Worm (Caenorhabditis elegans) whole organism, L1 larva: ENCODE results near the gene smex-1.

Source experiments
- C04F5.9 ChIP-seq: sonication (generic microtip); optimal IDR thresholded peaks from 2 replicates; lab custom pipeline; 2016; ENCODE audit warnings: missing genetic modification characterization, missing compliant biosample characterization
- C16A3.4 ChIP-seq: fragments of 150-350 bp; optimal IDR thresholded peaks from 2 replicates; lab custom pipeline; 2014; ENCODE audit warnings: missing biosample characterization, missing genetic modification characterization
- C34B4.2 ChIP-seq: sonication (generic microtip); optimal IDR thresholded peaks from 2 replicates; lab custom pipeline; 2017; ENCODE audit warnings: mild to moderate bottlenecking, missing genetic modification characterization, missing compliant biosample characterization
- F16B12.6 ChIP-seq: fragments of 150-350 bp; optimal IDR thresholded peaks from 2 replicates; lab custom pipeline; 2014; ENCODE audit warnings: missing biosample characterization, missing genetic modification characterization
- aly-2 ChIP-seq: fragments of 150-350 bp; optimal IDR thresholded peaks from 2 replicates; lab custom pipeline; 2014; ENCODE audit warnings: missing biosample characterization, missing genetic modification characterization
- ama-1 ChIP-seq: fragments of 150-350 bp; optimal IDR thresholded peaks from 2 replicates; lab custom pipeline; 2014
- ceh-63 ChIP-seq: fragments of 200-800 bp; sonication (Bioruptor generic); optimal IDR thresholded peaks from 2 replicates; lab custom pipeline; 2018; ENCODE audit warnings: mild to moderate bottlenecking, missing genetic modification characterization, missing compliant biosample characterization
- ceh-82 ChIP-seq, 3 experiments: fragments of 150-350 bp in 1 of 3; sonication (generic microtip) in 2 of 3; optimal IDR thresholded peaks; 2 replicates each; lab custom pipeline; 2014 to 2017; ENCODE audit warnings: missing biosample characterization in 3 of 3, missing genetic modification characterization in 3 of 3
- dpl-1 ChIP-seq, 3 experiments: fragments of 150-350 bp in 2 of 3; sonication (generic microtip) in 1 of 3; optimal IDR thresholded peaks; 2 replicates each; lab custom pipeline; 2014 to 2017; ENCODE audit warnings: missing biosample characterization in 3 of 3, missing genetic modification characterization in 3 of 3, missing genetic modification reagents in 3 of 3
- elt-2 ChIP-seq: sonication (generic microtip); optimal IDR thresholded peaks from 2 replicates; lab custom pipeline; 2016; ENCODE audit warnings: missing genetic modification characterization, mild to moderate bottlenecking, inconsistent platforms, missing compliant biosample characterization, missing genetic modification reagents
- elt-3 ChIP-seq, 6 experiments: fragments of 150-350 bp in 1 of 6; sonication (generic microtip); optimal IDR thresholded peaks; 2 replicates each; lab custom pipeline; 2017 to 2018; ENCODE audit warnings: missing biosample characterization in 6 of 6, missing genetic modification characterization in 6 of 6, inconsistent platforms in 1 of 6
- ets-5 ChIP-seq: fragments of 200-800 bp; sonication (Bioruptor generic); IDR thresholded peaks from 2 replicates; pipeline ENCODE4 v1.3.6; 2022; ENCODE audit warnings: missing genetic modification characterization, missing compliant biosample characterization
- fkh-4 ChIP-seq: sonication (generic microtip); optimal IDR thresholded peaks from 2 replicates; lab custom pipeline; 2016; ENCODE audit warnings: missing compliant biosample characterization, missing genetic modification characterization, borderline replicate concordance
- hlh-17 ChIP-seq: fragments of 200-800 bp; sonication (Bioruptor generic); optimal IDR thresholded peaks from 2 replicates; lab custom pipeline; 2018; ENCODE audit warnings: missing genetic modification characterization, mild to moderate bottlenecking, missing compliant biosample characterization, moderate library complexity, borderline replicate concordance
- hlh-4 ChIP-seq: sonication (generic microtip); optimal IDR thresholded peaks from 2 replicates; lab custom pipeline; 2016; ENCODE audit warnings: mild to moderate bottlenecking, missing genetic modification characterization, missing compliant biosample characterization
- hpl-2 ChIP-seq: fragments of 150-350 bp; optimal IDR thresholded peaks from 2 replicates; lab custom pipeline; 2014; ENCODE audit warnings: missing biosample characterization, missing genetic modification reagents, missing genetic modification characterization
- lin-13 ChIP-seq: fragments of 150-350 bp; optimal IDR thresholded peaks from 2 replicates; lab custom pipeline; 2014; ENCODE audit warnings: missing biosample characterization, missing genetic modification reagents, missing genetic modification characterization
- lin-15B ChIP-seq: fragments of 150-350 bp; sonication (generic microtip); optimal IDR thresholded peaks from 3 replicates; lab custom pipeline; 2014; ENCODE audit warnings: missing biosample characterization, missing genetic modification characterization
- lir-3 ChIP-seq: sonication (generic microtip); optimal IDR thresholded peaks from 2 replicates; lab custom pipeline; 2016; ENCODE audit warnings: mild to moderate bottlenecking, missing genetic modification characterization, moderate library complexity, missing compliant biosample characterization; ENCODE audit not compliant: poor library complexity
- lsy-2 ChIP-seq, 2 experiments: fragments of 150-350 bp; optimal IDR thresholded peaks; 2 replicates each; lab custom pipeline; 2014; ENCODE audit warnings: missing biosample characterization in 2 of 2, missing genetic modification characterization in 2 of 2
- mef-2 ChIP-seq: fragments of 150-350 bp; optimal IDR thresholded peaks from 2 replicates; lab custom pipeline; 2014; ENCODE audit warnings: missing biosample characterization, missing genetic modification characterization
- mep-1 ChIP-seq: fragments of 150-350 bp; optimal IDR thresholded peaks from 2 replicates; lab custom pipeline; 2014; ENCODE audit warnings: missing biosample characterization, missing genetic modification characterization
- nhr-19 ChIP-seq: fragments of 200-800 bp; sonication (Bioruptor generic); conservative IDR thresholded peaks from 2 replicates; pipeline ENCODE4 v1.3.6; 2022; ENCODE audit warnings: missing genetic modification characterization, missing compliant biosample characterization
- nhr-20 ChIP-seq: sonication (generic microtip); optimal IDR thresholded peaks from 2 replicates; lab custom pipeline; 2016; ENCODE audit warnings: mild to moderate bottlenecking, missing genetic modification characterization, missing compliant biosample characterization
- nhr-237 ChIP-seq: fragments of 150-350 bp; optimal IDR thresholded peaks from 2 replicates; lab custom pipeline; 2014; ENCODE audit warnings: missing biosample characterization, missing genetic modification characterization
- nhr-28 ChIP-seq: fragments of 150-350 bp; optimal IDR thresholded peaks from 2 replicates; lab custom pipeline; 2014; ENCODE audit warnings: missing biosample characterization, missing genetic modification characterization
- nhr-47 ChIP-seq: sonication (generic microtip); optimal IDR thresholded peaks from 2 replicates; lab custom pipeline; 2016; ENCODE audit warnings: mild to moderate bottlenecking, missing genetic modification characterization, moderate library complexity, missing compliant biosample characterization
- nhr-90 ChIP-seq: sonication (generic microtip); optimal IDR thresholded peaks from 2 replicates; lab custom pipeline; 2016; ENCODE audit warnings: mild to moderate bottlenecking, missing genetic modification characterization, missing compliant biosample characterization; ENCODE audit not compliant: poor library complexity
- pax-3 ChIP-seq: fragments of 200-800 bp; sonication (Bioruptor generic); optimal IDR thresholded peaks from 2 replicates; lab custom pipeline; 2018; ENCODE audit warnings: mild to moderate bottlenecking, missing genetic modification characterization, moderate library complexity, missing compliant biosample characterization
- pqm-1 ChIP-seq: sonication (generic microtip); optimal IDR thresholded peaks from 3 replicates; lab custom pipeline; 2017; ENCODE audit warnings: missing biosample characterization, missing genetic modification characterization
- rnt-1 ChIP-seq: sonication (generic microtip); optimal IDR thresholded peaks from 2 replicates; lab custom pipeline; 2016; ENCODE audit warnings: mild to moderate bottlenecking, missing genetic modification characterization, moderate library complexity, missing compliant biosample characterization
- snu-23 ChIP-seq: sonication (generic microtip); optimal IDR thresholded peaks from 2 replicates; lab custom pipeline; 2016; ENCODE audit warnings: missing genetic modification characterization, missing compliant biosample characterization
- sptf-1 ChIP-seq: fragments of 150-350 bp; optimal IDR thresholded peaks from 2 replicates; lab custom pipeline; 2014; ENCODE audit warnings: missing biosample characterization, missing genetic modification characterization
- swsn-7 ChIP-seq: sonication (generic microtip); optimal IDR thresholded peaks from 2 replicates; lab custom pipeline; 2016; ENCODE audit warnings: missing genetic modification characterization, missing compliant biosample characterization
- tbx-2 ChIP-seq: sonication (generic microtip); optimal IDR thresholded peaks from 2 replicates; lab custom pipeline; 2016; ENCODE audit warnings: missing genetic modification characterization, missing compliant biosample characterization
- unc-130 ChIP-seq: fragments of 150-350 bp; optimal IDR thresholded peaks from 2 replicates; lab custom pipeline; 2017; ENCODE audit warnings: missing biosample characterization, missing genetic modification characterization, inconsistent platforms
- unc-62 ChIP-seq: fragments of 150-350 bp; optimal IDR thresholded peaks from 2 replicates; lab custom pipeline; 2014; ENCODE audit warnings: missing biosample characterization, missing genetic modification reagents, missing genetic modification characterization
- unc-98 ChIP-seq: fragments of 200-800 bp; sonication (Bioruptor generic); IDR thresholded peaks from 2 replicates; pipeline ENCODE4 v1.3.6; 2022; ENCODE audit warnings: missing genetic modification characterization, missing compliant biosample characterization
- zag-1 ChIP-seq: fragments of 150-350 bp; optimal IDR thresholded peaks from 2 replicates; lab custom pipeline; 2014; ENCODE audit warnings: missing biosample characterization, missing genetic modification characterization
- ztf-11 ChIP-seq, 2 experiments: sonication (generic microtip); optimal IDR thresholded peaks; 2 replicates each; lab custom pipeline; 2016 to 2017; ENCODE audit warnings: missing genetic modification characterization in 2 of 2, missing biosample characterization in 1 of 2, missing compliant biosample characterization in 1 of 2

Gene smex-1

ce11 chrV:8288125-8288806 is 7.5 kb downstream of the smex-1 start (continued):
- TF ChIP-seq C16A3.4 (tag; lab: Kevin White, UChicago) (no peak), nhr-28 (no peak), nhr-47 (tag; lab: Kevin White, UChicago) (no peak), aly-2 (tag; lab: Kevin White, UChicago) (no peak), snu-23 (no peak), fkh-4 (tag; lab: Kevin White, UChicago) (no peak), swsn-7 (tag; lab: Kevin White, UChicago) (no peak), lin-15B (tag; lab: Kevin White, UChicago) (no peak), ceh-82 (tag; optimal IDR thresholded peaks at IDR 0.05; lab: Kevin White, UChicago) (no peak), lsy-2 (tag; optimal IDR thresholded peaks at IDR 0.05; lab: Kevin White, UChicago) (no peak), nhr-19 (GFP tag; lab: Robert Waterston, UW) (0 out of 2 replicates have a peak, but pooled peaks have one; percentile 21), unc-130 (tag; lab: Kevin White, UChicago) (no peak), elt-2 (tag; lab: Kevin White, UChicago) (peak; percentile 81), ceh-63 (no peak), C34B4.2 (tag; lab: Kevin White, UChicago) (no peak), nhr-20 (no peak), unc-62 (GFP tag; lab: Kevin White, UChicago) (no peak), hlh-17 (GFP tag; lab: Kevin White, UChicago) (no peak), rnt-1 (no peak), mep-1 (tag; lab: Kevin White, UChicago) (no peak)

DNA sequence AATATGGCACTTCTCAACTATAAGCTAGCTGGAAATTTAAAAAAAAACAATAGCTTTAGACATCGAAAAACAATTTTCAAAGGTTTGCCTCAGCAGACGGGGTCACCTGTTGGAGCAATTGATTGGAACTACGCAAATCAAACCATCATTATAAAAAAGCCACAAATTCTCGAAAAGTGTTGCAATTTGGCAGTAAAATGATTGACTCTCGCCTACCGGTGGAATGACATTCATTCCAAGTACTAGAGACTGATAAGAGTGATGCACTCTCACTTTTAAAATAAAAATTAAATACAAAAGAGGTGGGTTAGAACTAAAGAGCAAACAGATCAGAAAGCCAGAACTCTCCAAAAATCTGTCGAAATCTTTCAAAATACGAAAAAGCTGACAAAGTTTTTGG is 10.3 kb downstream of the smex-1 start:
- no peak for TF ChIP-seq lir-3 (tag; lab: Kevin White, UChicago)
- TF ChIP-seq ama-1 (lab: Kevin White, UChicago): no peak
- no peak for TF ChIP-seq hpl-2 (GFP tag; lab: Kevin White, UChicago)
- TF ChIP-seq elt-3 (tag; optimal IDR thresholded peaks at IDR 0.05; lab: Kevin White, UChicago): no peak
- no peak for TF ChIP-seq lin-15B (tag; lab: Kevin White, UChicago)
- TF ChIP-seq nhr-90: no peak
- TF ChIP-seq dpl-1 (GFP tag; optimal IDR thresholded peaks at IDR 0.05; lab: Kevin White, UChicago): no peak
- no peak for TF ChIP-seq lin-13 (GFP tag; lab: Kevin White, UChicago)
- TF ChIP-seq nhr-20: no peak
- no peak for TF ChIP-seq zag-1 (tag; lab: Kevin White, UChicago)
- TF ChIP-seq unc-130 (tag; lab: Kevin White, UChicago): no peak
- no peak for TF ChIP-seq rnt-1
- no peak for TF ChIP-seq nhr-237 (tag; lab: Kevin White, UChicago)
- no peak for TF ChIP-seq tbx-2 (tag; lab: Kevin White, UChicago)

DNA sequence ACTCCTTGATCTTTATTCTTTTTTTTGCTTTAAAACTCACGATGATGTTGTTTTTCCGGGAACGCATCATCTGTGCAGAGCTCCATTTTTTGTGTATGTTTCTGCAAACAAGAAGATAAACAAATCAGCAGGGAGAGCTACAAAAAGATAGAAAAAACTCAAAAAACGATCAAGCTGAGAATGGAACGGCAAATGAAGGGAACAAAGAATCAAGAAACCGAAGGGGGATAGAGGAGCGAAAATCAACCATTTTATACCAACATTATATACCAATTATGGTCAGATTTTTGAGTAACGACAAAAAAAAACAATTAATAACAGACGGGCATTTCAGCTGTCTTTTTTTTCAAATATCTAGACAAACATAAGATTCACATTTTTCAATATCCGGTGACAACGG is 11.0 kb downstream of the smex-1 start, which contains the start of gene slc-17.5:
Gene slc-17.5, minus strand, starts transcription at position 101 of the 400 bp plus-strand sequence.
- no peak for TF ChIP-seq ets-5 (GFP tag; lab: Robert Waterston, UW)
- TF ChIP-seq sptf-1: no peak
- TF ChIP-seq unc-98: no peak
- no peak for TF ChIP-seq mef-2
- TF ChIP-seq C04F5.9 (tag; lab: Kevin White, UChicago): no peak
- TF ChIP-seq C34B4.2 (tag; lab: Kevin White, UChicago): no peak
- no peak for TF ChIP-seq pax-3
- no peak for TF ChIP-seq hlh-4 (tag; lab: Kevin White, UChicago)
- TF ChIP-seq ama-1 (lab: Kevin White, UChicago): no peak
- no peak for TF ChIP-seq pqm-1 (tag; lab: Kevin White, UChicago)
- TF ChIP-seq zag-1 (tag; lab: Kevin White, UChicago): no peak
- TF ChIP-seq ztf-11 (tag; optimal IDR thresholded peaks at IDR 0.05; lab: Kevin White, UChicago): no peak
- no peak for TF ChIP-seq F16B12.6
- TF ChIP-seq, all 84 proteins: peak for 0
